Fruit fly (Drosophila melanogaster) whole organism, prepupa: ENCODE data around the gene Yp1.

ENCODE experiments used
- Blimp-1 ChIP-seq: fragments of 200-800 bp; sonication (Bioruptor generic); optimal IDR thresholded peaks from 3 replicates; lab custom pipeline; 2017; ENCODE audit warnings: missing biosample characterization, missing genetic modification characterization, mild to moderate bottlenecking, moderate library complexity, missing genetic modification reagents
- CG10631 ChIP-seq: fragments of 200-800 bp; sonication (Bioruptor generic); optimal IDR thresholded peaks from 2 replicates; lab custom pipeline; 2016; ENCODE audit warnings: missing biosample characterization, missing genetic modification characterization
- CG10669 ChIP-seq: fragments of 200-800 bp; sonication (Bioruptor generic); optimal IDR thresholded peaks from 3 replicates; lab custom pipeline; 2018; ENCODE audit warnings: missing biosample characterization, mild to moderate bottlenecking, missing genetic modification characterization, moderate library complexity
- CG11294 ChIP-seq: fragments of 200-800 bp; sonication (Bioruptor generic); IDR thresholded peaks from 2 replicates; pipeline ENCODE4 v1.3.6; 2022; ENCODE audit warnings: missing biosample characterization, missing genetic modification characterization
- CG11902 ChIP-seq: fragments of 200-800 bp; sonication (Bioruptor generic); optimal IDR thresholded peaks from 3 replicates; lab custom pipeline; 2016; ENCODE audit warnings: missing biosample characterization, missing genetic modification characterization
- CG15336 ChIP-seq: fragments of 200-800 bp; sonication (Bioruptor generic); IDR thresholded peaks from 2 replicates; pipeline ENCODE4 v1.3.6; 2022; ENCODE audit warnings: missing biosample characterization, missing genetic modification characterization
- CG1621 ChIP-seq: fragments of 200-800 bp; sonication (Bioruptor generic); optimal IDR thresholded peaks from 3 replicates; lab custom pipeline; 2018; ENCODE audit warnings: missing biosample characterization, mild to moderate bottlenecking, missing genetic modification characterization
- CG16779 ChIP-seq: fragments of 200-800 bp; sonication (Bioruptor generic); optimal IDR thresholded peaks from 3 replicates; lab custom pipeline; 2017; ENCODE audit warnings: missing biosample characterization, mild to moderate bottlenecking, missing genetic modification characterization
- CG3032 ChIP-seq: fragments of 200-800 bp; optimal IDR thresholded peaks from 2 replicates; lab custom pipeline; 2019; ENCODE audit warnings: missing biosample characterization, mild to moderate bottlenecking, missing genetic modification characterization, moderate library complexity
- CG31627 ChIP-seq: fragments of 200-800 bp; sonication (Bioruptor generic); optimal IDR thresholded peaks from 3 replicates; lab custom pipeline; 2016; ENCODE audit warnings: missing biosample characterization, missing genetic modification characterization
- CG32006 ChIP-seq: fragments of 200-800 bp; sonication (Bioruptor generic); optimal IDR thresholded peaks from 3 replicates; lab custom pipeline; 2017; ENCODE audit warnings: missing biosample characterization, mild to moderate bottlenecking, missing genetic modification characterization
- CG3919 ChIP-seq: fragments of 200-800 bp; sonication (Bioruptor generic); optimal IDR thresholded peaks from 3 replicates; lab custom pipeline; 2016; ENCODE audit warnings: missing biosample characterization, missing genetic modification characterization
- CG6163 ChIP-seq: fragments of 200-800 bp; sonication (Bioruptor generic); IDR thresholded peaks from 3 replicates; pipeline ENCODE4 v1.3.6; 2022; ENCODE audit warnings: missing biosample characterization, missing genetic modification characterization
- CG6276 ChIP-seq: fragments of 200-800 bp; sonication (Bioruptor generic); optimal IDR thresholded peaks from 2 replicates; lab custom pipeline; 2017; ENCODE audit warnings: missing biosample characterization, mild to moderate bottlenecking, missing genetic modification characterization
- CG6792 ChIP-seq: fragments of 200-800 bp; sonication (Bioruptor generic); optimal IDR thresholded peaks from 3 replicates; lab custom pipeline; 2016; ENCODE audit warnings: missing biosample characterization, missing genetic modification characterization
- CG6808 ChIP-seq: fragments of 200-800 bp; sonication (Bioruptor generic); optimal IDR thresholded peaks from 3 replicates; lab custom pipeline; 2017; ENCODE audit warnings: missing biosample characterization, missing genetic modification characterization, mild to moderate bottlenecking, moderate library complexity, missing genetic modification reagents
- CG6854 ChIP-seq: fragments of 200-800 bp; sonication (Bioruptor generic); optimal IDR thresholded peaks from 2 replicates; lab custom pipeline; 2017; ENCODE audit warnings: missing biosample characterization, mild to moderate bottlenecking, missing genetic modification characterization
- CG7368 ChIP-seq: fragments of 200-800 bp; sonication (Bioruptor generic); optimal IDR thresholded peaks from 3 replicates; lab custom pipeline; 2016; ENCODE audit warnings: missing biosample characterization, missing genetic modification characterization
- CG8119 ChIP-seq: fragments of 200-800 bp; sonication (Bioruptor generic); IDR thresholded peaks from 3 replicates; pipeline ENCODE4 v1.3.6; 2022; ENCODE audit warnings: missing biosample characterization, missing genetic modification characterization
- CG8632 ChIP-seq: fragments of 200-800 bp; sonication (Bioruptor generic); optimal IDR thresholded peaks from 3 replicates; lab custom pipeline; 2016; ENCODE audit warnings: missing biosample characterization, missing genetic modification characterization
- CG9139 ChIP-seq: fragments of 200-800 bp; sonication (Bioruptor generic); optimal IDR thresholded peaks from 3 replicates; lab custom pipeline; 2017; ENCODE audit warnings: missing biosample characterization, mild to moderate bottlenecking, missing genetic modification characterization
- Eip75B ChIP-seq: fragments of 200-800 bp; sonication (Bioruptor generic); optimal IDR thresholded peaks from 3 replicates; lab custom pipeline; 2016; ENCODE audit warnings: missing biosample characterization, missing genetic modification characterization
- Eip93F ChIP-seq: fragments of 200-800 bp; sonication (Bioruptor generic); optimal IDR thresholded peaks from 2 replicates; lab custom pipeline; 2016; ENCODE audit warnings: missing biosample characterization, mild to moderate bottlenecking, missing genetic modification characterization
- Ets21C ChIP-seq: fragments of 200-800 bp; sonication (Bioruptor generic); optimal IDR thresholded peaks from 3 replicates; lab custom pipeline; 2016; ENCODE audit warnings: missing biosample characterization, missing genetic modification characterization
- Ets96B ChIP-seq: fragments of 200-800 bp; optimal IDR thresholded peaks from 2 replicates; lab custom pipeline; 2019; ENCODE audit warnings: missing biosample characterization, mild to moderate bottlenecking, missing genetic modification characterization, moderate library complexity
- Gug ChIP-seq: fragments of 200-800 bp; sonication (Bioruptor generic); IDR thresholded peaks from 2 replicates; pipeline ENCODE4 v1.3.6; 2022; ENCODE audit warnings: missing biosample characterization, missing genetic modification characterization
- Hr38 ChIP-seq: sonication (Bioruptor generic); optimal IDR thresholded peaks from 2 replicates; lab custom pipeline; 2016; ENCODE audit warnings: missing biosample characterization, missing genetic modification characterization
- Hr39 ChIP-seq: fragments of 200-800 bp; sonication (Bioruptor generic); optimal IDR thresholded peaks from 2 replicates; lab custom pipeline; 2016; ENCODE audit warnings: missing biosample characterization, missing genetic modification characterization
- Hr4 ChIP-seq: fragments of 200-800 bp; sonication (Bioruptor generic); optimal IDR thresholded peaks from 3 replicates; lab custom pipeline; 2016; ENCODE audit warnings: missing biosample characterization, missing genetic modification characterization
- Lpt ChIP-seq: fragments of 200-800 bp; sonication (Bioruptor generic); optimal IDR thresholded peaks from 3 replicates; lab custom pipeline; 2016; ENCODE audit warnings: missing biosample characterization, missing genetic modification characterization
- Met ChIP-seq: fragments of 200-800 bp; sonication (Bioruptor generic); optimal IDR thresholded peaks from 3 replicates; lab custom pipeline; 2016; ENCODE audit warnings: missing biosample characterization, missing genetic modification characterization
- OdsH ChIP-seq: fragments of 200-800 bp; sonication (Bioruptor generic); optimal IDR thresholded peaks from 3 replicates; lab custom pipeline; 2016; ENCODE audit warnings: missing biosample characterization, missing genetic modification characterization
- Smox ChIP-seq: fragments of 200-800 bp; sonication (Bioruptor generic); optimal IDR thresholded peaks from 3 replicates; lab custom pipeline; 2016; ENCODE audit warnings: missing biosample characterization, missing genetic modification characterization
- Sox14 ChIP-seq: fragments of 200-800 bp; sonication (Bioruptor generic); optimal IDR thresholded peaks from 3 replicates; lab custom pipeline; 2016; ENCODE audit warnings: missing biosample characterization, missing genetic modification characterization
- Sox15 ChIP-seq: fragments of 200-800 bp; sonication (Bioruptor generic); optimal IDR thresholded peaks from 3 replicates; lab custom pipeline; 2016; ENCODE audit warnings: missing biosample characterization, missing genetic modification characterization
- acj6 ChIP-seq: fragments of 200-800 bp; sonication (Bioruptor generic); optimal IDR thresholded peaks from 3 replicates; lab custom pipeline; 2016; ENCODE audit warnings: missing biosample characterization, missing genetic modification characterization
- cyc ChIP-seq: fragments of 200-800 bp; sonication (Bioruptor generic); optimal IDR thresholded peaks from 3 replicates; lab custom pipeline; 2016; ENCODE audit warnings: missing biosample characterization, missing genetic modification characterization
- dac ChIP-seq: fragments of 200-800 bp; sonication (Bioruptor generic); optimal IDR thresholded peaks from 2 replicates; lab custom pipeline; 2017; ENCODE audit warnings: missing biosample characterization, mild to moderate bottlenecking, missing genetic modification characterization
- dsx ChIP-seq: fragments of 200-800 bp; optimal IDR thresholded peaks from 3 replicates; lab custom pipeline; 2019; ENCODE audit warnings: missing biosample characterization, mild to moderate bottlenecking, missing genetic modification characterization, moderate library complexity; ENCODE audit not compliant: poor library complexity, severe bottlenecking
- eg ChIP-seq: fragments of 200-800 bp; sonication (Bioruptor generic); IDR thresholded peaks from 3 replicates; pipeline ENCODE4 v1.3.6; 2022; ENCODE audit warnings: missing biosample characterization, missing genetic modification characterization
- esn ChIP-seq: fragments of 200-800 bp; sonication (Bioruptor generic); optimal IDR thresholded peaks from 2 replicates; lab custom pipeline; 2016; ENCODE audit warnings: missing biosample characterization, mild to moderate bottlenecking, missing genetic modification characterization, moderate library complexity
- fd59A ChIP-seq: fragments of 200-800 bp; sonication (Bioruptor generic); optimal IDR thresholded peaks from 2 replicates; lab custom pipeline; 2017; ENCODE audit warnings: missing biosample characterization, mild to moderate bottlenecking, missing genetic modification characterization, missing genetic modification reagents
- fd85E ChIP-seq: fragments of 200-800 bp; sonication (Bioruptor generic); optimal IDR thresholded peaks from 3 replicates; lab custom pipeline; 2016; ENCODE audit warnings: missing biosample characterization, missing genetic modification characterization
- fkh ChIP-seq: fragments of 200-800 bp; sonication (Bioruptor generic); optimal IDR thresholded peaks from 3 replicates; lab custom pipeline; 2017; ENCODE audit warnings: missing biosample characterization, mild to moderate bottlenecking, missing genetic modification characterization, moderate library complexity
- lz ChIP-seq: fragments of 200-800 bp; sonication (Bioruptor generic); optimal IDR thresholded peaks from 3 replicates; lab custom pipeline; 2016; ENCODE audit warnings: missing biosample characterization, missing genetic modification characterization
- net ChIP-seq: fragments of 200-800 bp; sonication (Bioruptor generic); optimal IDR thresholded peaks from 3 replicates; lab custom pipeline; 2016; ENCODE audit warnings: missing biosample characterization, missing genetic modification characterization
- pdm3 ChIP-seq: fragments of 200-800 bp; sonication (Bioruptor generic); optimal IDR thresholded peaks from 3 replicates; lab custom pipeline; 2016; ENCODE audit warnings: missing biosample characterization, missing genetic modification characterization
- salr ChIP-seq, 2 experiments: fragments of 200-800 bp; sonication (Bioruptor generic); optimal IDR thresholded peaks; 3 replicates each; lab custom pipeline; 2016 to 2018; ENCODE audit warnings: missing biosample characterization in 2 of 2, missing genetic modification characterization in 2 of 2, mild to moderate bottlenecking in 1 of 2
- ss ChIP-seq, 2 experiments: fragments of 200-800 bp; sonication (Bioruptor generic); optimal IDR thresholded peaks; 2 replicates in 1 of 2; 3 replicates in 1 of 2; lab custom pipeline; 2017 to 2018; ENCODE audit warnings: mild to moderate bottlenecking in 2 of 2, missing biosample characterization in 2 of 2, missing genetic modification characterization in 2 of 2, moderate library complexity in 1 of 2
- svp ChIP-seq: fragments of 200-800 bp; sonication (Bioruptor generic); peaks from one replicate; lab custom pipeline; 2016; ENCODE audit warnings: missing biosample characterization, missing genetic modification characterization
- topi ChIP-seq: fragments of 200-800 bp; sonication (Bioruptor generic); optimal IDR thresholded peaks from 3 replicates; lab custom pipeline; 2016; ENCODE audit warnings: missing biosample characterization, missing genetic modification characterization
- vri ChIP-seq: fragments of 200-800 bp; sonication (Bioruptor generic); optimal IDR thresholded peaks from 3 replicates; lab custom pipeline; 2016; ENCODE audit warnings: missing biosample characterization, mild to moderate bottlenecking, missing genetic modification characterization

The Yp1 gene

DNA sequence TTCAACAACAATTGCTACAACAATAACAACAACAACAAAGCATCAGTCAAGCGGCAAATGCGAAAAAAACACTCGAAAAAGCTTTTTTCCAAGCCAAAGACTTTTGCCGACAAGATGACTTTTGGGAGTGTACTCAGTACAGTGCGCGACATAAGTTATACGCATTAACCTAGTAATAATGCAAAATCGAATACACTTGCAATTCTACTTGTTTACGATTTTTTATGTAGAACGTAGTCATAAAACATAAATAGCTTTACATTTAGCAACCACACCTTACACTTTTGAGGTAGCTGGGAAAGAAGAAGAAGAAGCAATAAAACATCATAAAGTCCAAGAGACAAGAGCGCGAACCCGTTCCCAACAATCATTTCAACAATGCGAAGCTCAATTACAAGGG lies 50.9 kb downstream of the Yp1 start:
- no peak for TF ChIP-seq Hr38
- peak; percentile 52 for TF ChIP-seq Sox14 (GFP tag; lab: Kevin White, UChicago)
- no peak for TF ChIP-seq CG9139
- TF ChIP-seq Eip75B (GFP tag; lab: Kevin White, UChicago), result peak; percentile 52
- peak; percentile 72 for TF ChIP-seq CG31627
- no peak for TF ChIP-seq Eip93F (GFP tag; lab: Kevin White, UChicago)
- TF ChIP-seq OdsH, result peak; percentile 68
- peak; percentile 62 for TF ChIP-seq net (GFP tag; lab: Kevin White, UChicago)
- peak; percentile 43 for TF ChIP-seq CG10631 (GFP tag; lab: Kevin White, UChicago)
- TF ChIP-seq Lpt (GFP tag; lab: Kevin White, UChicago), result no peak
- TF ChIP-seq CG11902 (GFP tag; lab: Kevin White, UChicago), result peak; percentile 48
- TF ChIP-seq CG15336 (GFP tag; lab: Robert Waterston, UW), result peak; percentile 64
- TF ChIP-seq Gug (GFP tag; lab: Robert Waterston, UW), result peak; percentile 51
- TF ChIP-seq vri (GFP tag; lab: Kevin White, UChicago), result peak; percentile 37
- TF ChIP-seq CG6792 (GFP tag; lab: Kevin White, UChicago), result peak; percentile 66
- peak; percentile 48 for TF ChIP-seq CG6276 (GFP tag; lab: Kevin White, UChicago)
- TF ChIP-seq Hr39 (GFP tag; lab: Kevin White, UChicago), result peak; percentile 76
- TF ChIP-seq CG11294, result no peak
- peak; percentile 63 for TF ChIP-seq Hr4
- no peak for TF ChIP-seq fkh (GFP tag; lab: Kevin White, UChicago)
- peak in 1 of 2 experiments; percentile 2 for TF ChIP-seq ss (GFP tag; optimal IDR thresholded peaks at IDR 0.05; lab: Kevin White, UChicago)
- peak; percentile 85 for TF ChIP-seq svp (GFP tag; lab: Kevin White, UChicago)
- TF ChIP-seq CG7368 (GFP tag; lab: Kevin White, UChicago), result peak; percentile 60
- TF ChIP-seq fd85E (GFP tag; lab: Kevin White, UChicago), result no peak
- TF ChIP-seq dac (GFP tag; lab: Kevin White, UChicago), result no peak
- TF ChIP-seq CG3919 (GFP tag; lab: Kevin White, UChicago), result peak; percentile 68
- peak; percentile 64 for TF ChIP-seq acj6
- peak; percentile 2 for TF ChIP-seq Blimp-1 (GFP tag; lab: Kevin White, UChicago)
- peak; percentile 76; the same call in 2 of the 3 replicates for TF ChIP-seq CG6163 (GFP tag; lab: Robert Waterston, UW)
- TF ChIP-seq dsx (GFP tag; lab: Kevin White, UChicago), result peak; percentile 39
- peak; percentile 72 for TF ChIP-seq Smox (GFP tag; lab: Kevin White, UChicago)
- peak; percentile 28 for TF ChIP-seq fd59A (GFP tag; lab: Kevin White, UChicago)
- peak; percentile 66 for TF ChIP-seq lz (GFP tag; lab: Kevin White, UChicago)
- TF ChIP-seq Met (GFP tag; lab: Kevin White, UChicago), result peak; percentile 83
- TF ChIP-seq cyc, result peak; percentile 72
- TF ChIP-seq CG1621 (tag; lab: Kevin White, UChicago), result peak; percentile 23
- peak; percentile 82 for TF ChIP-seq topi
- TF ChIP-seq salr (GFP tag; optimal IDR thresholded peaks at IDR 0.05; lab: Kevin White, UChicago), result no peak
- peak; percentile 61 for TF ChIP-seq CG32006
- peak; percentile 57 for TF ChIP-seq Ets21C (GFP tag; lab: Kevin White, UChicago)
- TF ChIP-seq CG6854 (GFP tag; lab: Kevin White, UChicago), result peak; percentile 28
- TF ChIP-seq pdm3 (GFP tag; lab: Kevin White, UChicago), result peak; percentile 72
- TF ChIP-seq CG3032 (tag; lab: Kevin White, UChicago), result peak; percentile 50
- TF ChIP-seq Ets96B (tag; lab: Kevin White, UChicago), result peak; percentile 18
- peak; percentile 24 for TF ChIP-seq CG6808 (GFP tag; lab: Kevin White, UChicago)
- TF ChIP-seq CG10669, result peak; percentile 45
- peak; percentile 78 for TF ChIP-seq esn (GFP tag; lab: Kevin White, UChicago)
- peak; percentile 75 for TF ChIP-seq eg (GFP tag; lab: Robert Waterston, UW)
- TF ChIP-seq CG8632 (GFP tag; lab: Kevin White, UChicago), result peak; percentile 71
- TF ChIP-seq CG16779, result no peak
- no peak for TF ChIP-seq CG8119
- peak; percentile 45 for TF ChIP-seq Sox15 (GFP tag; lab: Kevin White, UChicago)
